Fruit fly (Drosophila melanogaster) whole organism, embryonic: Measurements from ENCODE around the gene awd.

Experiments
- Adf1 ChIP-seq: fragments of 200-800 bp; sonication (Bioruptor generic); IDR thresholded peaks from 2 replicates; pipeline ENCODE4 v1.3.6; 2022; ENCODE audit warnings: missing biosample characterization, missing genetic modification characterization
- Antp ChIP-seq: fragments of 200-800 bp; sonication (Bioruptor generic); optimal IDR thresholded peaks from 3 replicates; lab custom pipeline; 2016; ENCODE audit warnings: missing biosample characterization, missing genetic modification characterization
- Atf3 ChIP-seq: fragments of 200-800 bp; sonication (Bioruptor generic); optimal IDR thresholded peaks from 3 replicates; lab custom pipeline; 2016; ENCODE audit warnings: missing biosample characterization, missing genetic modification characterization
- Bteb2 ChIP-seq: fragments of 200-800 bp; sonication (Bioruptor generic); optimal IDR thresholded peaks from 2 replicates; lab custom pipeline; 2016; ENCODE audit warnings: missing biosample characterization, missing genetic modification characterization
- C15 ChIP-seq: fragments of 200-800 bp; sonication (Bioruptor generic); IDR thresholded peaks from 3 replicates; pipeline ENCODE4 v1.3.6; 2022; ENCODE audit warnings: missing biosample characterization, missing genetic modification characterization
- CG10979 ChIP-seq: fragments of 200-800 bp; sonication (Bioruptor generic); optimal IDR thresholded peaks from 2 replicates; lab custom pipeline; 2018; ENCODE audit warnings: missing biosample characterization, mild to moderate bottlenecking, missing genetic modification characterization, moderate library complexity
- CG11247 ChIP-seq: fragments of 200-800 bp; sonication (Bioruptor generic); IDR thresholded peaks from 2 replicates; pipeline ENCODE4 v1.3.6; 2022; ENCODE audit warnings: missing biosample characterization, missing genetic modification characterization
- CG11723 ChIP-seq: fragments of 200-800 bp; sonication (Bioruptor generic); optimal IDR thresholded peaks from 2 replicates; lab custom pipeline; 2017; ENCODE audit warnings: missing biosample characterization, mild to moderate bottlenecking, missing genetic modification characterization
- CG1529 ChIP-seq: fragments of 200-800 bp; sonication (Bioruptor generic); optimal IDR thresholded peaks from 3 replicates; lab custom pipeline; 2018; ENCODE audit warnings: missing biosample characterization, missing genetic modification characterization
- CG18476 ChIP-seq: fragments of 200-800 bp; sonication (Bioruptor generic); optimal IDR thresholded peaks from 2 replicates; lab custom pipeline; 2016; ENCODE audit warnings: missing biosample characterization, mild to moderate bottlenecking, missing genetic modification characterization
- CG3065 ChIP-seq: fragments of 200-800 bp; sonication (Bioruptor generic); optimal IDR thresholded peaks from 2 replicates; lab custom pipeline; 2016; ENCODE audit warnings: missing biosample characterization, missing genetic modification characterization
- CG31365 ChIP-seq: fragments of 200-800 bp; sonication (Bioruptor generic); optimal IDR thresholded peaks from 2 replicates; lab custom pipeline; 2018; ENCODE audit warnings: missing biosample characterization, mild to moderate bottlenecking, missing genetic modification characterization
- CG34376 ChIP-seq: fragments of 200-800 bp; sonication (Bioruptor generic); optimal IDR thresholded peaks from 2 replicates; lab custom pipeline; 2018; ENCODE audit warnings: missing biosample characterization, mild to moderate bottlenecking, missing genetic modification characterization
- CG4617 ChIP-seq: fragments of 200-800 bp; sonication (Bioruptor generic); optimal IDR thresholded peaks from 3 replicates; lab custom pipeline; 2016; ENCODE audit warnings: missing biosample characterization, missing genetic modification characterization, borderline replicate concordance
- CG4730 ChIP-seq: fragments of 200-800 bp; sonication (Bioruptor generic); IDR thresholded peaks from 2 replicates; pipeline ENCODE4 v1.3.6; 2022; ENCODE audit warnings: missing biosample characterization, missing genetic modification characterization
- CG6272 ChIP-seq: fragments of 200-800 bp; sonication (Bioruptor generic); IDR thresholded peaks from 2 replicates; pipeline ENCODE4 v1.3.6; 2022; ENCODE audit warnings: missing biosample characterization, missing genetic modification characterization
- CG6654 ChIP-seq: fragments of 200-800 bp; sonication (Bioruptor generic); optimal IDR thresholded peaks from 2 replicates; lab custom pipeline; 2017; ENCODE audit warnings: missing biosample characterization, mild to moderate bottlenecking, missing genetic modification characterization
- CG7839 ChIP-seq: fragments of 200-800 bp; sonication (Bioruptor generic); optimal IDR thresholded peaks from 3 replicates; lab custom pipeline; 2018; ENCODE audit warnings: missing biosample characterization, mild to moderate bottlenecking, missing genetic modification characterization, moderate library complexity
- CG7963 ChIP-seq: fragments of 200-800 bp; sonication (Bioruptor generic); IDR thresholded peaks from 3 replicates; pipeline ENCODE4 v1.3.6; 2022; ENCODE audit warnings: missing biosample characterization, missing genetic modification characterization; ENCODE audit not compliant: partially characterized antibody
- CG8944 ChIP-seq: fragments of 200-800 bp; sonication (Bioruptor generic); optimal IDR thresholded peaks from 3 replicates; lab custom pipeline; 2016; ENCODE audit warnings: missing biosample characterization, missing genetic modification characterization
- CG9437 ChIP-seq: fragments of 200-800 bp; sonication (Bioruptor generic); optimal IDR thresholded peaks from 2 replicates; lab custom pipeline; 2018; ENCODE audit warnings: missing biosample characterization, mild to moderate bottlenecking, missing genetic modification characterization
- Dref ChIP-seq: fragments of 200-800 bp; sonication (Bioruptor generic); IDR thresholded peaks from 2 replicates; pipeline ENCODE4 v1.3.6; 2022; ENCODE audit warnings: missing biosample characterization, missing genetic modification characterization
- Gug ChIP-seq: fragments of 200-800 bp; sonication (Bioruptor generic); IDR thresholded peaks from 4 replicates; pipeline ENCODE4 v1.3.6; 2022; ENCODE audit warnings: missing biosample characterization, missing genetic modification characterization
- H15 ChIP-seq: fragments of 200-800 bp; sonication (Bioruptor generic); IDR thresholded peaks from 3 replicates; pipeline ENCODE4 v1.3.6; 2022; ENCODE audit warnings: missing biosample characterization, missing genetic modification characterization
- Hey ChIP-seq: fragments of 200-800 bp; sonication (Bioruptor generic); optimal IDR thresholded peaks from 3 replicates; lab custom pipeline; 2018; ENCODE audit warnings: missing biosample characterization, mild to moderate bottlenecking, missing genetic modification characterization
- Hmx ChIP-seq: fragments of 200-800 bp; sonication (Bioruptor generic); optimal IDR thresholded peaks from 2 replicates; lab custom pipeline; 2016; ENCODE audit warnings: missing biosample characterization, missing genetic modification characterization
- Hr51 ChIP-seq, 2 experiments: fragments of 200-800 bp; sonication (Bioruptor generic); optimal IDR thresholded peaks; 2 replicates in 1 of 2; 3 replicates in 1 of 2; lab custom pipeline; 2016 to 2018; ENCODE audit warnings: missing biosample characterization in 2 of 2, missing genetic modification characterization in 2 of 2, mild to moderate bottlenecking in 1 of 2, moderate library complexity in 1 of 2
- Lhr ChIP-seq: fragments of 200-800 bp; sonication (Bioruptor generic); optimal IDR thresholded peaks from 3 replicates; lab custom pipeline; 2017; ENCODE audit warnings: mild to moderate bottlenecking, missing biosample characterization, missing genetic modification reagents, missing genetic modification characterization
- Nf-YA ChIP-seq: fragments of 200-800 bp; sonication (Bioruptor generic); IDR thresholded peaks from 2 replicates; pipeline ENCODE4 v1.3.6; 2022; ENCODE audit warnings: missing biosample characterization, missing genetic modification characterization
- Sox102F ChIP-seq: fragments of 200-800 bp; sonication (Bioruptor generic); optimal IDR thresholded peaks from 2 replicates; lab custom pipeline; 2018; ENCODE audit warnings: missing biosample characterization, mild to moderate bottlenecking, missing genetic modification characterization, moderate library complexity
- Usf ChIP-seq: fragments of 200-800 bp; sonication (Bioruptor generic); optimal IDR thresholded peaks from 2 replicates; lab custom pipeline; 2017; ENCODE audit warnings: missing genotype, missing biosample characterization, missing genetic modification characterization
- Vsx1 ChIP-seq: fragments of 200-800 bp; sonication (Bioruptor generic); optimal IDR thresholded peaks from 2 replicates; lab custom pipeline; 2017; ENCODE audit warnings: missing biosample characterization, mild to moderate bottlenecking, missing genetic modification characterization, missing genetic modification reagents
- ase ChIP-seq: fragments of 200-800 bp; sonication (Bioruptor generic); IDR thresholded peaks from 3 replicates; pipeline ENCODE4 v1.3.6; 2022; ENCODE audit warnings: missing biosample characterization, missing genetic modification characterization
- bowl ChIP-seq: fragments of 200-800 bp; sonication (Bioruptor generic); IDR thresholded peaks from 2 replicates; pipeline ENCODE4 v1.3.6; 2022; ENCODE audit warnings: missing biosample characterization, missing genetic modification characterization
- cas ChIP-seq: fragments of 200-800 bp; sonication (Bioruptor generic); IDR thresholded peaks from 2 replicates; pipeline ENCODE4 v1.3.6; 2022; ENCODE audit warnings: missing biosample characterization, missing genetic modification characterization
- dati ChIP-seq: fragments of 200-800 bp; sonication (Bioruptor generic); IDR thresholded peaks from 2 replicates; pipeline ENCODE4 v1.3.6; 2022; ENCODE audit warnings: missing biosample characterization, missing genetic modification characterization
- dysf ChIP-seq: fragments of 200-800 bp; sonication (Bioruptor generic); IDR thresholded peaks from 3 replicates; pipeline ENCODE4 v1.3.6; 2022; ENCODE audit warnings: missing biosample characterization, missing genetic modification characterization
- en ChIP-seq: fragments of 200-800 bp; sonication (Bioruptor generic); optimal IDR thresholded peaks from 2 replicates; lab custom pipeline; 2016; ENCODE audit warnings: missing biosample characterization, missing genetic modification characterization
- h ChIP-seq: fragments of >200 bp; optimal IDR thresholded peaks from 2 replicates; lab custom pipeline; 2017
- hbn ChIP-seq: fragments of 200-800 bp; sonication (Bioruptor generic); IDR thresholded peaks from 2 replicates; pipeline ENCODE4 v1.3.6; 2022; ENCODE audit warnings: missing biosample characterization, missing genetic modification characterization; ENCODE audit not compliant: partially characterized antibody
- lbe ChIP-seq: fragments of 200-800 bp; sonication (Bioruptor generic); optimal IDR thresholded peaks from 2 replicates; lab custom pipeline; 2016; ENCODE audit warnings: missing biosample characterization, mild to moderate bottlenecking, missing genetic modification characterization
- lola ChIP-seq, 3 experiments: fragments of >200 bp in 2 of 3; fragments of 200-800 bp in 1 of 3; sonication (Bioruptor generic) in 1 of 3; optimal IDR thresholded peaks; 2 replicates each; lab custom pipeline; 2017 to 2019; ENCODE audit warnings: missing biosample characterization in 3 of 3, missing genetic modification characterization in 3 of 3, mild to moderate bottlenecking in 1 of 3, moderate library complexity in 1 of 3
- mld ChIP-seq: fragments of 200-800 bp; sonication (Bioruptor generic); IDR thresholded peaks from 3 replicates; pipeline ENCODE4 v1.3.6; 2022; ENCODE audit warnings: missing biosample characterization, missing genetic modification characterization; ENCODE audit not compliant: partially characterized antibody
- nmo ChIP-seq: fragments of 200-800 bp; sonication (Bioruptor generic); optimal IDR thresholded peaks from 2 replicates; lab custom pipeline; 2018; ENCODE audit warnings: missing biosample characterization, mild to moderate bottlenecking, missing genetic modification characterization, moderate library complexity
- p53 ChIP-seq: fragments of 200-800 bp; sonication (Bioruptor generic); optimal IDR thresholded peaks from 2 replicates; lab custom pipeline; 2016; ENCODE audit warnings: missing biosample characterization, missing genetic modification characterization
- pb ChIP-seq: fragments of 200-800 bp; sonication (Bioruptor generic); optimal IDR thresholded peaks from 3 replicates; lab custom pipeline; 2016; ENCODE audit warnings: missing biosample characterization, missing genetic modification characterization
- pfk ChIP-seq: fragments of 200-800 bp; sonication (Bioruptor generic); optimal IDR thresholded peaks from 2 replicates; lab custom pipeline; 2018; ENCODE audit warnings: missing biosample characterization, mild to moderate bottlenecking, missing genetic modification characterization, moderate library complexity
- prd ChIP-seq, 3 experiments: fragments of >200 bp in 2 of 3; fragments of 200-800 bp in 1 of 3; sonication (Bioruptor generic) in 1 of 3; optimal IDR thresholded peaks in 2 of 3; IDR thresholded peaks in 1 of 3; 2 replicates in 2 of 3; 3 replicates in 1 of 3; pipeline versions ENCODE4 v1.3.6 to Lab custom; 2017 to 2022; ENCODE audit warnings: missing biosample characterization in 1 of 3, missing genetic modification characterization in 1 of 3
- pum ChIP-seq: fragments of 200-800 bp; sonication (Bioruptor generic); optimal IDR thresholded peaks from 2 replicates; lab custom pipeline; 2016; ENCODE audit warnings: missing biosample characterization, missing genetic modification characterization
- vnd ChIP-seq: fragments of 200-800 bp; sonication (Bioruptor generic); IDR thresholded peaks from 3 replicates; pipeline ENCODE4 v1.3.6; 2022; ENCODE audit warnings: missing biosample characterization, missing genetic modification characterization; ENCODE audit not compliant: partially characterized antibody
- wor ChIP-seq: fragments of 200-800 bp; sonication (Bioruptor generic); IDR thresholded peaks from 2 replicates; pipeline ENCODE4 v1.3.6; 2022; ENCODE audit warnings: missing biosample characterization, missing genetic modification characterization

Gene awd

dm6 chr3R:31747429-31748048, 1.7 kb upstream of the awd start, which contains the start of the genes nero and CG1910 (continued):
- TF ChIP-seq p53 (GFP tag; lab: Kevin White, UChicago): no peak
- TF ChIP-seq Hey (tag; lab: Kevin White, UChicago): no peak
- TF ChIP-seq CG7963: no peak
- no peak for TF ChIP-seq dysf
- TF ChIP-seq prd (optimal IDR thresholded peaks at IDR 0.05; lab: Kevin White, UChicago): no peak
- no peak for TF ChIP-seq prd (GFP tag; IDR thresholded peaks at IDR 0.05; lab: Robert Waterston, UW)
- TF ChIP-seq Adf1: no peak
- no peak for TF ChIP-seq lola (GFP tag; optimal IDR thresholded peaks at IDR 0.05; lab: Kevin White, UChicago)
- peak; percentile 60 for TF ChIP-seq Lhr (GFP tag; lab: Kevin White, UChicago)
- no peak for TF ChIP-seq h (lab: Kevin White, UChicago)
- TF ChIP-seq en (GFP tag; lab: Kevin White, UChicago): no peak
- TF ChIP-seq Sox102F (GFP tag; lab: Kevin White, UChicago): no peak
- TF ChIP-seq Antp (GFP tag; lab: Kevin White, UChicago): no peak
- no peak for TF ChIP-seq Atf3 (GFP tag; lab: Kevin White, UChicago)
- TF ChIP-seq H15 (GFP tag; lab: Robert Waterston, UW): no peak
- no peak for TF ChIP-seq Nf-YA (GFP tag; lab: Robert Waterston, UW)
- TF ChIP-seq CG11247 (GFP tag; lab: Robert Waterston, UW): no peak
- no peak for TF ChIP-seq CG10979 (tag; lab: Kevin White, UChicago)
- no peak for TF ChIP-seq Vsx1 (GFP tag; lab: Kevin White, UChicago)
- TF ChIP-seq CG7839 (tag; lab: Kevin White, UChicago): no peak
- TF ChIP-seq CG4730 (GFP tag; lab: Robert Waterston, UW): no peak
- TF ChIP-seq CG6654 (GFP tag; lab: Kevin White, UChicago): no peak
- TF ChIP-seq Hr51 (GFP tag; optimal IDR thresholded peaks at IDR 0.05; lab: Kevin White, UChicago): no peak
- TF ChIP-seq mld (GFP tag; lab: Robert Waterston, UW): no peak
- no peak for TF ChIP-seq pb (GFP tag; lab: Kevin White, UChicago)
- TF ChIP-seq CG18476 (GFP tag; lab: Kevin White, UChicago): no peak
- no peak for TF ChIP-seq CG6272
- TF ChIP-seq hbn (GFP tag; lab: Robert Waterston, UW): no peak
- TF ChIP-seq CG31365: peak; percentile 18
- TF ChIP-seq C15 (GFP tag; lab: Robert Waterston, UW): no peak
- TF ChIP-seq CG3065 (GFP tag; lab: Kevin White, UChicago): peak; percentile 7
- TF ChIP-seq CG34376: no peak
- TF ChIP-seq Gug (GFP tag; lab: Robert Waterston, UW): no peak
- no peak for TF ChIP-seq Hmx (GFP tag; lab: Kevin White, UChicago)
- TF ChIP-seq CG9437: peak; percentile 96
- TF ChIP-seq CG4617: peak; percentile 55
- TF ChIP-seq vnd (GFP tag; lab: Robert Waterston, UW): no peak
- peak; percentile 40 for TF ChIP-seq pfk (GFP tag; lab: Kevin White, UChicago)
- no peak for TF ChIP-seq Bteb2
- no peak for TF ChIP-seq pum (GFP tag; lab: Kevin White, UChicago)
- peak; percentile 48 for TF ChIP-seq nmo
- TF ChIP-seq wor (GFP tag; lab: Robert Waterston, UW): no peak
- TF ChIP-seq CG8944: no peak
- no peak for TF ChIP-seq Dref (GFP tag; lab: Robert Waterston, UW)
- no peak for TF ChIP-seq dati
- no peak for TF ChIP-seq lbe (GFP tag; lab: Kevin White, UChicago)
- TF ChIP-seq Usf (GFP tag; lab: Kevin White, UChicago): no peak
- no peak for TF ChIP-seq ase (GFP tag; lab: Robert Waterston, UW)
- no peak for TF ChIP-seq CG1529
- no peak for TF ChIP-seq CG11723
- TF ChIP-seq cas (GFP tag; lab: Robert Waterston, UW): no peak
- no peak for TF ChIP-seq bowl (GFP tag; lab: Robert Waterston, UW)
